Fruit fly (Drosophila melanogaster) ovary, adult (tissue): ENCODE measurements around the gene CG5639.

Source experiments
- CG17801 ChIP-seq: fragments of 200-800 bp; optimal IDR thresholded peaks from 2 replicates; lab custom pipeline; 2019; ENCODE audit warnings: missing biosample characterization, mild to moderate bottlenecking, missing genetic modification characterization, moderate library complexity; ENCODE audit not compliant: partially characterized antibody

CG5639 gene

DNA sequence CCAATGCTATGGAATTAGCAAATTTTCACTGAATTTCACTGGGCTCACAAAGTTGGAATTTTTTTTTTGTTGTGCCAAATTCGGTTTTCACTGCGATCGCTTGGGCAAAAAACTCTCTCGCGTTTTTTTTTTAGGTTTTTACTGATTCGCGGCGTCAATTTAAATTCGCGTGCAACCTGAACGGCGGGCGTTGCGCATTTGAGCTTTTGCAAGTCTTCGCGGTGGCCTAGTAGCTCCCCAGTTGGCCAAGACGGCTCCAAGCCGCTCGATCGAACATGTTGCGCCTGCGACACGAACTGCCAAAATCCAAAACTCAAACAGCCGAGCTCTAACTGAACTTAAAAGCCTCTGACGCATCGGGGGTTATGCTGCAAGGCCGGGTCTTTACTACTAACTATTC lies at the start of gene CG5639:
Gene CG5639, minus strand, starts transcription at position 152 of the 400 bp plus-strand sequence.
- TF ChIP-seq CG17801: no peak

DNA sequence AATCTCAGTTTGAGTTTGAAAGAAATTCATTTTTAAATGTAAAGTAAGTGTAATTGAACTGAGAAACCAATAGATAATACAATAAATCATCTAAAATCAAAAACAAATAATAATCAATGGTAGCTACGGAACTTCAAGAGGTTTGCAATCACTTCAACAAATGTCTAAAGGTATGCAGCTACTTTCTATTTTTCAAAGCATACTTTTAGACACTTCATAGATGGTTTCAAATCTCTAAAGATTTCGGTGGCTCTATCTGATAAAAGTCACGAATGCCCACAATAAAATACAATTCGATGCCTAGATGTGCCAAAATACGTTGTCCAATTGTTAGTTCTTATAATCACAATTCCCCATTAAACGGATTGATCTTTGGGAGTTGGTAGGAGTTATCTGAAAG lies 47.1 kb upstream of the CG5639 start:
- TF ChIP-seq CG17801: no peak

DNA sequence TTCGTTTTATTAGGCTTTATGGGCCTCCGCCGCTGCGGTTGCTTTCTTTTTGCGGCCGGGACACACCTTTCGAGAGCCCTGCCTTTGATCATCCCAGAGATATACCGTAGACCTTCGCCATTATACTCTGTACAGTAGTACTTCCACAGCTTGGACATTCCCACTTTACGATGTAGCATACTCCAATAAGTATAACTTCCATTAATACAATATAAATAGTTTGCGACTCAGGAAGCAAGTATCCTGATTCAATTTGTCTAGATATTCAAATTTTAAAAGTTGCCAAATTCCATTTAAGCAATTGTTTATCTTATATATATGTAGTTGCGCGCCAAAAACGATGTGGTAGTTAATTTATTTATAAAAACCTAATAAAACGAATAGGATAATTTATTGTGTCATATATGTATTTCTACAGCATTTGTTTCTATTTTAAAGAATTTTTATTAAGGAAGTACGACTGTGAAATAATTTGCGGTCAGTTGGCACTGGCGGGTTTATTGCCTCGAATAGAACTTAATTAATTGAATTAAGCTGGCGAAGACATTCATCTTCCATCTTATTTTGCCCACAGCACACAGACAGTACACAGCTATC lies 41.4 kb upstream of the CG5639 start:
- TF ChIP-seq CG17801: no peak

DNA sequence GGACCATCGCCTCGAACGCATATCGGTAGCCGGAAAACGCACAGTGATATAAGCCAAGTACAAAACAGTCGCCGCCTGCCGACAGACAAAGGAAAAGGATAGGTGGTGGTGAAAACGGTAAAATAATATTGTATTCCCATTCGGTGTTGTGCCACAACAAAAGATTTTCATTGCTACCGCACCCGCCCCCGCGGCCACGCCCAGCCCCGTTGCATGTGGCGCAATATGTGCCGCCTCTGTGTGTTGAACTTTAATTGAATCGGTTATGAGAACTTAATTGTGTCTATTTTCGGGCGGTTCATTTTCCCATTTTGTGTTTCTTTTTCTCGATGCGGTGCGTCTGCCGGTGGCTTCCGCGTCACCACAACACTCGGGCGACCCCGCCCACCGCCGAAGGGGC lies 40.8 kb upstream of the CG5639 start:
- TF ChIP-seq CG17801: no peak

DNA sequence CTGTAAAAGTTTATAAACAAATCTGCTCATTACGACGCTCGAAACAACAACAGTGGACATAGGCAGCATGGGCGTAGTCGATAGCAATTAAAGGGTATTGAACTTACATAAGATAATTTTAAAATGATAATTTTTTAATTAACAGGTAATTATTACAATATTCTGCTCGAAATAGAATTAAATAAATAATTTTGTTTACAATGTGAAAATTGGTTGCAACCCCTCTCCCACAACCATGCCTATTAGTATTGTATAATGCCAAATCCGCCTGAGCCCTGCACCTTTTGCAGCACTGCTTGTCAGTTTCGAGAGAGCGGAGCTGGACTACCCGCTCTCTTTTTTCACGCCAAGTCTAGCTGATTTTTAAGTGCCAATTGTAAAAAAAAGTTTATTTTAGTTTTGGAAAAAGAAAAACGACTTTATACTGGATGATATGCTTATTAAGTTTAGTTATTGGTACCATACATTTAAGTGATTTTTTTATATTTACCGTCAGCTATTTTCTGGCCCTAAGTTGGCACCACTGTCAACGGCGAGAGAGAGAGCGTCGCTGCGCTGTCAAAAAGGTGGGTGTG lies 40.2 kb upstream of the CG5639 start, which contains the start of the genes CG5611 and Mtl:
Gene CG5611, minus strand, starts transcription at position 51 of the 575 bp plus-strand sequence.
Gene Mtl, plus strand, starts transcription at position 403 of the 575 bp plus-strand sequence.
- peak; percentile 100 for TF ChIP-seq CG17801

DNA sequence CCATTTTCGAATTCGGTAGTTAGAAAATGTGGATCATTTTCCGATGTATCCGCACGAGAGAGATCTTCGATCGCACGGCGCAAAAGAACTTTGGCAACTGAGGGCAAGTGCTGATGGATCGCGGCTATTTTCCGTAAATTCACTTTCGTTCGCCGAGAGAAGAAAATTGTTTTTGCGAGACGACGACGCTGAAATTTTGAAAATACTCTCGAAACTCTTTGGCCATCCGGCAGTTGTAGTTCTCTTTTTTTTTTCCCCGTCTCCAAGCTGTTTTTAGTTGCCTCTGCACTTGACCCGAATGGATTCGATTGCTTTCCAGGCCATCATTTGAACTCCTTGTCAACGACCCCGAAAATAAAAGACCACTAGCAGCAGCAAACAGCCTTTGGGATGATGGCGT lies 30.0 kb upstream of the CG5639 start, which contains the start of gene CG5612:
Gene CG5612, minus strand, starts transcription at position 101 of the 400 bp plus-strand sequence.
- TF ChIP-seq CG17801: no peak

DNA sequence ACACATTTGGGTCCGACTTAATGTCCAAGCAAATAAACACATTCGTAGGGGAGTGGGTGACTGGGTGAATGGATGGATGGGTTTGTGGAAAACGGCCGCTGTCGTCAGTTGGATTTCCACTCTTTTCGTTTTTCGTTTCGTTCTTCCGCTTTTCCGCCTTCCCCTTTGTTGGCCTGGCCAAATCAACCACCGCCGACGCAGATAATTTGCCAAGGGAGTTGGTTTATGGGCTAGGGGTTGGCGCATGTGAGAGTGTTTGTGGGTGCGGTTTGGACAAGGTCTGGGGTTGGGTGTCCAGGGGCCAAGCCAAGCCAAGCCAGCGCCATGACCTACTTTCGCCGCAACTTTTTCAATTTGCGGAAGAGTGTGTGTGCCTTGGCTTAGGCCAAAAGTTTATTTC lies 27.1 kb upstream of the CG5639 start:
- TF ChIP-seq CG17801: no peak

DNA sequence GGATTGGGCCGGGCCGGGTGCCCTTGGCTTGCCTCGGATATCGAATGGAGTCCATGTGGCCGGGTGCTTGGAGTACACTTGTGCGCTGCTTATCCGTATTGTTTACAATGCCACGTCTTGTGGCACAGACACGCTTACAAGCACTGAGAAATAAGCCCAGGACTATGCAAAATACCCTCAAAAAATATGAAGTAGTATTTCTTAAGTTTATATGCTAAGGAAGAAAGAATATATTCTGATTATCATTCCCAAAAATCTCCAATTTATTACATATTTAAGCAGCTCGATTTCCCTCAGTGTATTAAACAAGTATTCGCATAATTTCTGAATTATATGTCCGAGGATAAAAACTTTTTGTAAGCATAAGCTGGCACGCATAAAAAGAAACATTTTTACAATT lies 25.9 kb upstream of the CG5639 start:
- TF ChIP-seq CG17801: no peak

DNA sequence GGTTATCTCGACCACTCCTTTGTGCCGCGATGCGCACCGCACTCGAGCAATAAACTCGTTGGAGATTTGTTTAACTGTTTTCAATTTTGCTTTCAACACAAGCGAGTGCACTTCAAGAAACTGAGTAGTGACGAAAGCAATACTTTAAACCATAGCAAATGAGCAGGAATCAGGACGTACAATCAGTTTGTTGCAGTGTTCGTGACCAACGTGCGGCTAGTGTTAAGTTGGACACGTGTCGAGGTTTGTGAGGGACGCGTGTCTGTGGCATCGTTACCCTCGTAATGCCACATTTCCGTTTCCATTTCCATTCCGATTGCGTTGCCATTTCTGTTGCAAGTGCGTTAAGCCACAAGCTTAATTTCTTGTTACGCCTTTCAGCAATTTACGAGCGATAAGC lies 20.6 kb upstream of the CG5639 start:
- TF ChIP-seq CG17801: no peak

DNA sequence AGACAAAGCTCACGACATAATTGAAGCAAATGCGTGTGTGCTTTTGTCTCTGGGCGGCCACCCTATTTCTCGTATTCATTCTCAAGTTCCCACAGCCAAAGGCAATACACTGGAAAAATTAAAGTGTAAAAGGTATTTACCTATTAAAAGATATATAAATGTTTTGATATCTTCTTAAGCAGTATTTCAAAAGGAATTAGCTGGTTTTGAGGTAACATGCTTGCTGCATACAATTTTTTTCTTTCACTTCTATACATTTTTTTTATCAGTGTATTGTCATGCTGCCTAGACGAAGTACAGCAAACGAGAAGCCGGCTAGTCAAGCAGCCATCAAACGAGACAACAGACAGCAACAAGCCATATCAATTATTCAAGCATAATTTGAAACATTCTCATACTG lies 17.9 kb upstream of the CG5639 start:
- TF ChIP-seq CG17801: no peak

DNA sequence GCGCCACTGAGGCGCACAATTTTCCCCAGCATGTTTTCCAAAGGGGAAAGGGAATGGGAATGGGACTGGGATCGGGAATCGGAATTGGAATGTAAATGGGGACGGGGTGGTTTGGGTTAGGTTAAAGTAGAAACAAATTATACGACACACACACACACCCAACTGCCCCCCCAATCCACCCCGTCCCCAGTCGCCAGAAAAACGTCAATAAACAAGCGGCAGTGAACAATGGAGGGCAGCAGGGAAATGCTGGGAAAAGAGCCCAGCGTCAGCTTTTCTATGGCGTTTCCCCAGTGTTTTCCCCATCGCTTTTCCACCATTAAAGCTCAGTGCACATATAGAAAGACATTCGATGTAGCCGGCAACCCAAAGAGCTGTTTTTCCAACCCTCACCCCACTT lies 14.7 kb upstream of the CG5639 start:
- TF ChIP-seq CG17801: no peak

DNA sequence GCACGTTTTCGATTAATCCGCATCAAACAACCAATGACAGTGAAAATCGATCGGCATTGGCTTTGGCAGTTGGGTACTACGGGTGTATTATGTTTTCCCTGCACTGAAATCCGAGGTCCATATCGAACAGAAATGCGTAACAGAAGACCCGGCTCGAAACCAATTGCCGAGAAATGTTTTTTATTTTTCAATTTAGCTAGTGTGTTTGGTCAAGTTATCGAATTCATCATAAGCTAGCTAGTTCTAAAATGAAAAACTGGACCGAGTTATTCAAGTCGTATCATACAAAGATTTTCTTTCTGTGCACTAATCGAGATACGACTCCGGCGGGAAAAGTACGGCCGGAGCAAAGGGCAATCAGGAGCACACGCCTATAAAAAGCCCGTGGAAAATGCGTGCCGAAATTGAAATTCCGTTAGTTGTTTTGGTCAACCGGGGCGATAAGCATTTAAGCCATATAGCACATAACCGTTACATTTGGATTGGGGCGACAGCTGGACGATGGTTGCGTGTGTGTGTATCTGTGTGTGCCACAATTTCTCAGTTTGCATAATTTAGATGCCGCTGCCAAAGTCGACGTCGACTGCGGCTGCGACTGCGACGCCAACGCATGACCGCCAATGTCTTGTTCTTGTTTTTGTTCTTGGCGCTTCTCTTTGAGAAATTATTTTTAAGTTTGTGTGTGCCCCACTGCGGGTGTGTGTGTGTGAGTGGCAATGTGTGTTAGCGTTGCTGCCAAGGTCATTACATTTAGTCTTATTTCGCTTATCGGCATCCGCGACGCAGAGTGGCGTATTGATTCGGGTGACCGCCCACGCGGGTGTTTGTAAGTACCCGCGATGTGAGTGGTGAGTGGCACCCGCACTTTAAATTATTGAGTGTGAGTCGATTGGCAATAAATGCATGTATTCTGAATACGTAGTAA lies 13.4 kb upstream of the CG5639 start:
- TF ChIP-seq CG17801: no peak

DNA sequence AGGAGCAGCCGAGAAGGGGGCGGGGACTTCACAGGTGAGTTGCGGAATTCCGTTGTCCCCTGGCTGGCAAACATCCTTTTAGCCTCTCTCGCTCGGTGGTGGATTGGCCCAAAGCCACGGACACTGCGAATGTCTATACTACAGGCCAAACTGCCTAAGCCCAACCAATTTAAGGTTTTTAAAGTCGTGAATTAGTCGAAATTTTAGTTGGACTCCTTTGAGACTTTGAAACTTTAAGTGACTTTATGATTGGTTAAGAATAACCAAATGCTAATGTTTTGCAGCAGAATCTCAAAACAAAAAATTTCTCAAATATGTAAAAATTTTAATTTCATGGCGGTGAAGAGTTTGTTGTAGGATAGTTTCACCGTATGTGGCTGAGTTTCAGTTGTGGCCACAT lies 12.6 kb upstream of the CG5639 start:
- TF ChIP-seq CG17801: no peak

DNA sequence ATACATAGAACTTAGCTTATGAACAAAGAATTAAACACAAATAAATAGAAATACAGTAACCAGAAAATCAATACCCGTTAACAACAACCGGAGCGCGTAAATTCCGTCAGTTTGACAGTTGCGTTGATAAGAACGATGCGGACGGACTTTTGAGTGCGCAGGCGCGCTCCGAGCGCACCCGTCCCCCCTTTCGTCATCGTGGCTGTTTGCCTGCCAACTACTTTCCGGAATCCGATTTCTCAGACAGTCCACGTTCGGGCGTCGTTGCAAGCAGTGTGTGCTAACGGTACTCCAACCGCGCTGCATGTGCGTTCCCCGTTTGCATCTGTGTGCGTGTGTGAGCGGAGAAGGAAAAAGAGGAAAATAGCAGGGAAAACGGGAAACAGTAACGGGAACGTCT lies 12.1 kb upstream of the CG5639 start:
- TF ChIP-seq CG17801: no peak

DNA sequence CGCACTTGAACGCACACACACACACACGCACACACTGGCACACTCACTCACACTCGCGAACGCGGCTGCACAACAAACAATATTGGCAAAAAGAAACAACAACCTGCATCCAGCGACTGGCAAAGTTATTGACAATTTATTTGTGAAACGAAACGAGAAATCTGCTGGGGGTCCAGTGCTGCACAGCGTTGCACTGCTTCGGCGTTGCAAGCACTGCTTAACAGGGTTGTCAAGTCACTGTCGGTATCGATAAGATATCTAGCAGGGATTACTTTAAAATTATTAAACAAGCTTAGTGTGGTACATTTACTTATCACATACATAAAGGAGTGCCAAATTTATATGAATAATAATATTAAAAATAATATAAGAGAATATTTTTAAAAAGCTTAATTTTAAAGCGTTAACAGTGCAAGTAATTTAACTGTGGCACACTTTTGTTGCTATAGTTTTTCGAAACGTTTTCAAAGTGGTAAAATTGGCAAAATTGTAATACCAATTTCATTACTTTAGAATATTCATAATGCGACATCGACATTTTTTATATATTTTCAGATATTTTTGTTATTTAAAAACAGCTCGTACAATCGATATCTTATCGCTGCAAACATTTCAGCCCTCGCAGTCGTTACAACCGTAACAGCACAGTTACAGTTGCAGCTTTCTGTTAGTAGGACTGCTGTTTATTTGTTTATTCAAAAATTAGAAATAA lies 11.4 kb upstream of the CG5639 start, which contains the start of the genes dsd and Tusp:
Gene dsd, minus strand, starts transcription at position 179 of the 712 bp plus-strand sequence.
Gene Tusp, plus strand, starts transcription at position 662 of the 712 bp plus-strand sequence.
- peak; percentile 11 for TF ChIP-seq CG17801

DNA sequence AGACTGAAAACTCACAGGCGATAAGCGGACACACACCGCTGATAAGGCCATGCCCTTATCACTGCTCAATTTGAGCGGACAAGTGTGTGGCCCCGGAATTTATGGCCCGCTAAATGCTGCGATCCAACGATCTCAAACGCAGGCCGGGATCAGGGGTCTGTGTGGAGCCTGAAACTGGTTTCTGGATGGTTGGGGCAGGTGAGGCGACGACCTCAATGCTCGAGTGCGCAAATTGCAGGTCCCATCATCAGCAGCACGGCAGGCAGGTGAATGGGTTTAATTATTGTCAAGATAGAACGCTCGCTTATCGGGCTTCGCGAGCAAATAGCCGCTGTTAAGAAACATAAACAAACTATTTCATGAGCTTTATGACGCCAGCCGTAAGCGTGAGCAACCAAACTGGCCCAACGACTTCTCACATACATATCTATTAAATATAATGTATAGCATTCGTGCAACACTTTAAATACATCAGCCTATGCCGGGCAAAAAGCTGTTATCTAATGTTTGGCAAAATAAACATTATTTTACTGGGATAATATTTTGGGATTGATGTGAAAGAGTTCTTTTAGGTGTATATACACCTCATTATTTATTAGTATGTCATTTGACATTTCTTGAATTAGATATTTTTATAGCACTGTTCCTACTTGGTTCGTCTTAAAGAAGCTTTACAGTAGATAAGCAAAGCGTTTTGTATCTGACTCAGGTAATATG lies 9.8 kb upstream of the CG5639 start:
- TF ChIP-seq CG17801: peak; percentile 5
